Fruit fly (Drosophila melanogaster) S2 (cell line): ENCODE data around the gene Grx3.

Experiments
- CG8478 ChIP-seq: fragments of >200 bp; optimal IDR thresholded peaks from 2 replicates; lab custom pipeline; 2018
- CTCF ChIP-seq, 2 experiments: fragments of >200 bp; optimal IDR thresholded peaks; 2 replicates each; lab custom pipeline; 2018

Grx3 gene

DNA sequence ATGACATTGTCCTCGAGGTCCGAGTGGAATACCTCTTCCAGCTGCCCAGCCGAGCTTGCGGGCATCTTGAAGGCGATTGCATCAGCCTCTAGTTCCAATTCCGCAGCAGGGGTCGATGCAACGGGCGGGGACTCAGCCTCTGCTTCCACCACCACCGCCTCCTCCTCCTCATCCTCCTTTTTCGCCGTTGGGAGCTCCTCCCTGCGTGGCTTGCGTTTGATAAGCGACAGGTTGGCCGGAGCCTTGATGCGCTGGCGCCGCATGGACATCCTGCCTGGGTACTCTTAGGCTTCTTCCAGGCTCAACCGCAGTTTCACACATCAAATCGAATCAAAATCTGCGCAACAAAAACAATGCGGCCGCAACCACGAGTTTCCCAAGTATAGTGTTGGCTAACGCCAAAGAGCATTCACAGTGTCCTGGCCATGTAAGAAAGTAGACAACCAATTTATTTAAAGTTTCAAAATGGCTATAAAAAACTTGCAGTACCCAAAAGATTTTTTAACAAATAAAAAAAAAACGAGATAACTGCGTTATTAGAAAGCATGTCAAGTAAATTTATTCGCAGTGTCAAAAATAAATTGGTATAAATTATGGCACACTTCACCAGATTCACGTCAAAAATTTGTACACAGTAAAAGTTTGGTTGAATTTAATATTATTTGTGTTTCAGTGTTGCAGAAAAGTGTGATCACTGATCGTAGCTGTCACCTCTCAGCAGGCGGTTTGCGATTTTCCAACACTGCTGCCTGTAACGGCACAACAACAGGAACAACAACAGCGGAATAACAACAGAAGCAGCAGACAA, 7.4 kb downstream of the Grx3 start, which contains the start of the genes Bdp1 and CG6565:
Gene Bdp1 (minus strand): TSS at position 456 of the 808 bp plus-strand sequence.
Gene CG6565 (plus strand): TSS at position 585 of the 808 bp plus-strand sequence.
- no peak for TF ChIP-seq CG8478
- TF ChIP-seq CTCF (optimal IDR thresholded peaks at IDR 0.05; lab: Kevin White, UChicago): no peak

DNA sequence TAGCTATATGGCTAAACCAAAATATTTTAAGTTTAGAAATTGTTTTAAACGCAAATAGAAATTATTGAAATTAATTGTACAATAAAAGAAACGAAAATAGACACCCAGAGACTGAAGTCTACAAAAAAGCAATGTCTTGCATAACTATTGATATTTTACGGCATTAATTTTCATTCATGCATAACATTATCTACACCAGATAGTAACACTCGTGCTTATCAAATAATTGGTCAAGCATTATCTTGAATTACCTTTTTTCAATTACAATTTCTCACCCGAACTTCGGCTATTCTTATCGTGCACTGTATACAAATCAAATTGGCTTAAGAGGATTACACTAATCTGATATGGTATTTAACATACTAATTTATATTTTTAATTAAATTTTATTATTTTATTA, 9.8 kb downstream of the Grx3 start:
- no peak for TF ChIP-seq CG8478
- no peak for TF ChIP-seq CTCF (optimal IDR thresholded peaks at IDR 0.05; lab: Kevin White, UChicago)

DNA sequence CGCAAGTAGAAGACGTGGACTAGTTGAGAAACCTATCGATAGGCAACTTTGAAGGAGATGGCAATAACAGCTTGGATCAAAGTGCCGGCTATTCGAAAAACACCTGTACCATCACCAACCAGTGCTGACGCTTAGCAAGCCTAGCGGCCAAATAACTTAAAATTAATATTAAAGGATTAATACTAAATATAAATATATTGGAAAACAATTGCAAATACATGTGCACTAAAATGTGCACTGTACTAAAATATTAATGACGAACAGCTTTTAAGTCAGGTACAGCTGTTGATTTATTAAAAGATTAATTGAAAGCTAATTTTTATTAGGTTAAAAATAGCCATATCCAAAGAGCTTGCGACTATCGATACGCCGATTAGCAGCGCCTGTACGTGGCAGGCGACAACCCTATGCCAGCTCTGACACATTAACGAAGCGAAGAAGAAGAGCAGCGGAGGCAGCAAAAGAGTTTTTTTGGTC, 12.3 kb downstream of the Grx3 start, which contains the start of the genes CG9302 and beta'COP:
Gene CG9302 (minus strand): TSS at position 51 of the 477 bp plus-strand sequence.
Gene beta'COP (plus strand): TSS at position 415 of the 477 bp plus-strand sequence.
- TF ChIP-seq CTCF (optimal IDR thresholded peaks at IDR 0.05; lab: Kevin White, UChicago) (no peak), CG8478 (no peak)

DNA sequence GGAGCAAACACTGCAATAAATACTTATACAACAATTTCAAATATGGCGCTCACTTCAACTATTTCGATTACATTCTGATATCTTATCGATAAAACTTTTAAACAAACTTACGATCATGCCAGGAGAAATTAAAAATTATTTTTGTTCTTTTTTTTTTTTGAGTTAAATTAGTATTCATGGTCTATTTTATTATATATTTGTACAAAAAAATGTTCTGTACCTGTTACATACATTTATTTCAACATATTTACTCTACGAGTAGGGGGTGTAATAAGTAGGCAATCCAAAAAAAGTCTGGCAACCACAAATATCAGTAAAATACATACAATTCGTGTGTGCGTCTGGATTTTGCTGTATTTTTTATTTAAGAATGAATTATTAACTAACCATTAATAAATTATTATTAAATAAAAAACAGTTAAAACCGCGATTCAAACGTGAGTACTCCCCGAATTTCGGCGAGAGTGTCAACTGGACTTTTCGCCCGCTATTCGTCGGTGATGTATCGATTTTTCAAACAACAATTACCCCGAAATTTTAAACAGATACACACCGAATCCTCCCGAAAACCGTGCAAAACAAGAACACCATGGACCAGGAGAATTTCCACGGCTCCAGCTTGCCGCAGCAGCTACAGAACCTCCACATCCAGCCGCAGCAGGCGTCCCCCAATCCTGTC, 16.2 kb downstream of the Grx3 start, which contains the start of gene loqs:
Gene loqs (plus strand): TSS at position 302 of the 679 bp plus-strand sequence.
- TF ChIP-seq CTCF (optimal IDR thresholded peaks at IDR 0.05; lab: Kevin White, UChicago) (no peak), CG8478 (no peak)

DNA sequence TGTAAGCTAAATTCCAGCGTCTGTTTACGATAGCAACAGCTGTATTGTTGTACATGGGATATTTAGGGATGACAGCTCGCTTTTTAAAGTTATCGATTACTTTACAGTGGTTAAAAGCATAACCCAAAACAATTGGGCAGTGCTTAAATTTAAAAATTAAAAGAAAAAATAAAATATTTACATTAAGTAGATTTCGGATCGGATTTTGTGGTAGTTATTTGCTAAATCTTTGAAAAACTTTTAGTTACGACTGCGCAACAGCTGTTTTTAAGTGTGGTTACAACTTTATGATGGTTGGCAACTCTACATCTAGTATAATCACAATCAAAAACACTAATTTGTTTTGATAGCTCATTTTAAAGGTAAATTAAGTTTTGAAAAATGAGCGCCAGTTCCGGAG, 21.0 kb downstream of the Grx3 start, which contains the start of the genes Ing5 and CG7099:
Gene Ing5 (minus strand): TSS at position 58 of the 400 bp plus-strand sequence.
Gene CG7099 (plus strand): TSS at position 317 of the 400 bp plus-strand sequence.
- TF ChIP-seq CTCF (optimal IDR thresholded peaks at IDR 0.05; lab: Kevin White, UChicago): no peak

DNA sequence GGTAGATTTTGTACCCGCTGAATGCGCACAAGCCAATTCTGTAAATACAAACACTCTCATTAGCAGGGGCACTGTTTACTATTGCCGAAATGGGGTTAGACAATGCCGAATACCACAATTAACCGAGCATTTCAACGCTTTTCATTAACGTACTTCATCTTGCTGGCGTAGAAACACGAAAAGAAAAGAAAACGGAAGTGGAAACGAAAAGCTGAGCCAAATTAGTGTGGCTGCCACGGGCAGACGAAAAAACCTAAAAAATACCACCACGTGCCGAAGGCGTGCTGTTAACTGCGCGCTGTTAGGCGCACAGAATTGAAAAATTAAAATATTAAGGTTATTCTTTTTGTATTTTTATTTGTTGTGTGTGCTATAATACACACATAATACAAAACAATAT, 28.7 kb downstream of the Grx3 start, which contains the start of gene RpL24:
Gene RpL24 (minus strand): TSS at position 229 of the 400 bp plus-strand sequence.
- TF ChIP-seq CG8478: no peak
- peak in 1 of 2 experiments; percentile 46 for TF ChIP-seq CTCF (optimal IDR thresholded peaks at IDR 0.05; lab: Kevin White, UChicago)

DNA sequence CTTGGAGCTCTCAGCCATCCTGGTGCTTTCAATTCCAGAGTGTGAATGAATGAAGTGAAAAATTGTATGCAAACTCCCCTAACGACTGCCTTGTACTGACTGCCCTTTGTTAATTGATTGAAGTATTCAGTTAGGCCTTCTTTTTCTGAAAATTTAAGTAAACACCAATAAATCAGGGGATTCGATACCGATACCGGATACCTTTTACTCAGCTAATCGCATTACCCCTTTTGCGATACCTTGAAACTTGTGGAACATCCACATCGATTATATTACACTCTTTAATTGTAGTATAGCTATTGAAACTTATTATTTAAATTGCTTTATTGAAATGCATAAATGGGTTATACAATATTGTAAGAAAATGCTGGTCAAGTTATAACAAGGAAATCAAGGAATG, 29.8 kb downstream of the Grx3 start, which contains the start of gene CG16957:
Gene CG16957 (minus strand): TSS at position 101 of the 400 bp plus-strand sequence.
- no peak for TF ChIP-seq CG8478
- no peak for TF ChIP-seq CTCF (optimal IDR thresholded peaks at IDR 0.05; lab: Kevin White, UChicago)

DNA sequence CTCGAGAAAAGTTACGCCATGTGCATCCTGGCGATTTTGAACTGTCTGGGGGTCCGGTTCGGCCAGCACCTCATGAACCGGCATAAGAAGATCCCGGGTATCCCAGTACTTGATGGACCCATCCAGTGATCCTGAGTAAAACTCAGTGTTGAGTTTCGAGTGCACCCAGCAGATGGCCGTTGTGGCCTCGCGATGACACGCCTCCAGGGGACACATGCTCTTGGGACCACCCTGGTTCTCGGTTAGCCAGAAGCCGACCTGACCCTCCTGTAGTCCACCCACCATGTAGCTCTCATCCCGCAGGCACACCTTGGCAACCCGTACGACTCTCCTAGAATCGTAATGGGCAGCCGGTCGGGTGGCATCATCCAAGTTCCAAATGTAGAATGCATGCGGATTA, 31.1 kb downstream of the Grx3 start:
- TF ChIP-seq CTCF (optimal IDR thresholded peaks at IDR 0.05; lab: Kevin White, UChicago) (no peak), CG8478 (no peak)

DNA sequence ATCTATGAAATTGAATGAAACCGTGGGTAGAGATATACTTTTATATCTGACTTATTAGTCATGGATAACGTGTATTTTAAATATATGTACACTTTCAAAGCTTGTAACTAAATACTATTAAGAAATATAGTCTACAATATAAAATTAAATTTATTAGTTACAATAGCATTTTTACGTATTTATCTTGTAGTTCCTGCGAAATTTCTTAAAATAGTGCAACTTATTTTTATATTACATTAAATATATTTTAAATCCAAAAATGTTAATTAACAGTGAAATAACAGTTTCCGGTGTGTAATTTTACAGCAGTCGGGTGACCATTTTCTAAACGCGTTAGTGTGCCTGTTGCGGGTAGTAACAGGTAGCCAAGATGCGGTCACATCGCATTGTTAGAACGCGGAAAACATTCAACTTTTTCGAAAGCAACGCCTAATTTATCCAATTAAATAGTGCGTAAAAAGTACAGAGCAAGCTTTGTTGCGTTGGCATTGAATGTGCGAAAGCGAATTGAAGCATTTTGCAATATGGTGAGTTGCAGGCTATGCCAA, 32.4 kb downstream of the Grx3 start, which contains the start of the genes CG10859 and CG7110:
Gene CG10859 (minus strand): TSS at position 51 of the 548 bp plus-strand sequence.
Gene CG7110 (plus strand): TSS at position 378 of the 548 bp plus-strand sequence.
- no peak for TF ChIP-seq CTCF (optimal IDR thresholded peaks at IDR 0.05; lab: Kevin White, UChicago)
- TF ChIP-seq CG8478: no peak

DNA sequence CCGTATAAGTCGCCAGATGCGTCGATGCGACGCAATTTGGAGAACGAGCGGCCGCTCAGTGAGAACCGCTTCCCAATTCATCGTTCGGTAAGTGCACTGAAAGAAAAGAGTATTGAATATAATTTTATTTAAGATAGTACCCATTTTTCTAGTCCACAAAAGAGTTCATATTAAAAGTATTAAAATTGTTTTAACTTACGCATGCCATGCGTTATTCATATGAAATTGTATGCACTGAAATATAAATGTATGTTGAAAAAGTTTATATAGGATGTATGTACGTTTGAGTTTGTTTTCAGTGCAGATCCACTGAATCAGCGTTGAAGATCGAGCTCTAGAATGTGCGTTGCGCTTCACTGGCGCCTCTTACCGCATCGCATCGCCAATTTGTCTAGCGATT, 33.3 kb downstream of the Grx3 start:
- TF ChIP-seq CTCF (optimal IDR thresholded peaks at IDR 0.05; lab: Kevin White, UChicago) (no peak), CG8478 (no peak)

DNA sequence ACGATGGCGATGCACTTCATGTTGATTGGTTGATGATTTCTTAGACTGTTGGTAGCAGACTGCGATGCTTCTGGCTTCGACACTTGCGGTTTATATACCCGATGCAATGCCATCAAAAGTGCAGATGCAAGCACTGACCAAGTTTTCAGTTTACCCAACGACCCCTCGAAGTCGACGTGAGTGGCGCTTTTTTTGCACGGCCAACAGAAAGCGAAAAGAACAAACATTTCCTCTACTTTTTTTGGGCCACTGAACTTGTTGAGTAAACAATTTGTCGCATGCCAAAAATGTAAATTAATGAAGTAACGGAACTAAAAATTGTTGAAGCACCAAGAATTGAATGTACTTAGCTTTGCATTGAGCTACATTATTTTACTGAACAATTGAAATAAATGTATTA, 45.3 kb downstream of the Grx3 start, which contains the start of gene Vm34Ca:
Gene Vm34Ca (minus strand): TSS at position 66 of the 400 bp plus-strand sequence.
- TF ChIP-seq CTCF (optimal IDR thresholded peaks at IDR 0.05; lab: Kevin White, UChicago) (no peak), CG8478 (no peak)

DNA sequence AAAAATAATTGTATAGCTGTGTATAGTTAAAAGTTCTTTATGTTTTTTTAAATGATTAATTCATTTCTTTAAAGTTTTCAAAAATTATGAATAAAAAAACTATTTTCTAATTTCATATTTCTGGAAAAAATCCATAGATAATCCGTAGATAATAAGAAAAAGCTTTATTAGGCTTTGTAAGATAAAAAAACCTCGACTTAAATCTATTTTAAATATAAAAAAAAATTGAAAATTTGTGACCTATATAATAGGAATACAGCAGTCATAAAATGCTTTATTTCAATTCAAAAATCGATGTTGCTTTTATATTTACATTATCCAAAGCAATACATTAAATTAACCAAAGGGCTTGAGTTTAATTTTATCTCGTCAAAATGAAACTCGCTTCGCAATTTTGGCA, 46.0 kb downstream of the Grx3 start, which contains the start of gene Flad2:
Gene Flad2 (plus strand): TSS at position 301 of the 400 bp plus-strand sequence.
- TF ChIP-seq CTCF (optimal IDR thresholded peaks at IDR 0.05; lab: Kevin White, UChicago): no peak
- TF ChIP-seq CG8478: no peak

DNA sequence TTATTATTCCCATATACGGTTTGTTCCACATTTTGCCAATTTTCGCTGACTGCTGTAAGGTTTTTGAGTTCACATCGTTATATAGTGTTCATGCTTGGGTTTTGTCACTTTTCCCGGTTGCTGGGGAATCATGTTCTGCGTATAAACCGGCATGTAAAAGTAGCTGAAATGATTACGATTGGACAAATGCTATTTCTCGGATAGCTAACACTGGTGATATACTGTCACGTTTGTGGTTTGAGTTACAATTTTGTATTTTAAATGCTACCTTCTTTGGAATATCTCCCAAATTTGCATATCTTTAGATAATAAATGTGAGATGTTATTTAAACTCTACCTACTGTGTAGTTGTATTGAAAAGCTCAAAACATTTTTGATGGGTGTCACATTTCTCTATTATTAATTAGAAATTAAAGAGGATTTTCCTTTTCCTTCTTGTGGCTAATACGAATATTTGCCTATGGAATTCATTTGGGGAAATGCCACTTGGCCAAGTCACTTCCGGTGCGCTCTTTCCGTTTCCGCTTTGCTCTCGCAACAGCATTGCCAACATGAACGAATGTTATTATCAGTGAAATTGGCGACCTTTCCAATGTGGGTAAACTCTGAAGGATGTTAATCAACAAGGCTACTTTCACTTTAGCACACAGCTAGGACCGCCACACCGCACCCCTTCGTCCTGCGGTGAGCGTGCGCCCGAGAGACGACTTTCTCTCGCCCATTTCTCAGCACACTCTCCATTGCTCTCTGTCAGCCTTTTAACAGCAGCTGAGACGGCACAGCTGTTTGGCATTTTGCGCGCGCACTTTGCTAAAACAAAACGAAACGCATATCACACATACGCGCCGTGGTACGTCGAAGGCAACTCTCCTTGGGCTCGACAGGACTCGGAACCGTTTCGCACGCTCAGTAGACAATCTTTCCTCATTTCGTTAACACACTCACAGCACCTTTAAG, 48.6 kb downstream of the Grx3 start, which contains the start of the genes CG16956, CG42784 and CG43850:
Gene CG16956 (minus strand): TSS at position 51 of the 957 bp plus-strand sequence.
Gene CG42784 (plus strand): TSS at position 907 of the 957 bp plus-strand sequence.
Gene CG43850 (plus strand): TSS at position 907 of the 957 bp plus-strand sequence.
- TF ChIP-seq CG8478: no peak
- TF ChIP-seq CTCF (optimal IDR thresholded peaks at IDR 0.05; lab: Kevin White, UChicago): no peak
